Fruit fly (Drosophila melanogaster) S2 (cell line): ENCODE results near the gene CG10919.

Source experiments
- CG8478 ChIP-seq: fragments of >200 bp; optimal IDR thresholded peaks from 2 replicates; lab custom pipeline; 2018
- CTCF ChIP-seq, 2 experiments: fragments of >200 bp; optimal IDR thresholded peaks; 2 replicates each; lab custom pipeline; 2018

dm6 chr3R:7739463-7739862 lies 18.5 kb upstream of the CG10919 start, which contains the start of gene CG43254:
- no peak for TF ChIP-seq CTCF (optimal IDR thresholded peaks at IDR 0.05; lab: Kevin White, UChicago)
- TF ChIP-seq CG8478 (lab: Kevin White, UChicago), result no peak
